Worm (Caenorhabditis elegans) whole organism, L2 larva: ENCODE results near the gene acl-8.

Experiments used
- F13H6.1 ChIP-seq: sonication (generic microtip); optimal IDR thresholded peaks from 2 replicates; lab custom pipeline; 2016; ENCODE audit warnings: missing genetic modification characterization, missing compliant biosample characterization
- R02D3.7 ChIP-seq: fragments of 150-350 bp; optimal IDR thresholded peaks from 2 replicates; lab custom pipeline; 2014; ENCODE audit warnings: missing biosample characterization, missing genetic modification characterization
- ZK546.5 ChIP-seq: sonication (generic microtip); optimal IDR thresholded peaks from 2 replicates; lab custom pipeline; 2017; ENCODE audit warnings: missing biosample characterization, missing genetic modification characterization
- ama-1 ChIP-seq: fragments of 150-350 bp; optimal IDR thresholded peaks from 2 replicates; lab custom pipeline; 2018; ENCODE audit warnings: inconsistent platforms
- blmp-1 ChIP-seq: sonication (generic microtip); optimal IDR thresholded peaks from 2 replicates; lab custom pipeline; 2017; ENCODE audit warnings: missing genetic modification characterization, mild to moderate bottlenecking, missing compliant biosample characterization, antibody characterized with exemption, moderate library complexity; ENCODE audit not compliant: insufficient read depth
- ceh-16 ChIP-seq: fragments of 150-350 bp; optimal IDR thresholded peaks from 2 replicates; lab custom pipeline; 2014; ENCODE audit warnings: missing biosample characterization, missing genetic modification characterization
- ceh-82 ChIP-seq: fragments of 150-350 bp; optimal IDR thresholded peaks from 2 replicates; lab custom pipeline; 2014; ENCODE audit warnings: missing biosample characterization, missing genetic modification characterization
- crh-2 ChIP-seq: sonication (generic microtip); optimal IDR thresholded peaks from 2 replicates; lab custom pipeline; 2017; ENCODE audit warnings: missing biosample characterization, missing genetic modification characterization
- dmd-4 ChIP-seq: sonication (generic microtip); optimal IDR thresholded peaks from 2 replicates; lab custom pipeline; 2017; ENCODE audit warnings: missing biosample characterization, missing genetic modification characterization
- egl-27 ChIP-seq: sonication (generic microtip); optimal IDR thresholded peaks from 3 replicates; lab custom pipeline; 2017; ENCODE audit warnings: missing biosample characterization, missing genetic modification reagents, missing genetic modification characterization
- fos-1 ChIP-seq: fragments of 150-350 bp; optimal IDR thresholded peaks from 2 replicates; lab custom pipeline; 2014; ENCODE audit warnings: missing biosample characterization, missing genetic modification characterization
- gmeb-1 ChIP-seq: fragments of 150-350 bp; optimal IDR thresholded peaks from 2 replicates; lab custom pipeline; 2014; ENCODE audit warnings: missing biosample characterization, missing genetic modification characterization
- lin-13 ChIP-seq: fragments of 150-350 bp; optimal IDR thresholded peaks from 2 replicates; lab custom pipeline; 2014; ENCODE audit warnings: missing biosample characterization, missing genetic modification reagents, missing genetic modification characterization
- lin-39 ChIP-seq: fragments of 150-350 bp; optimal IDR thresholded peaks from 2 replicates; lab custom pipeline; 2014; ENCODE audit warnings: missing biosample characterization, missing genetic modification reagents, missing genetic modification characterization
- mab-5 ChIP-seq: fragments of 150-350 bp; optimal IDR thresholded peaks from 2 replicates; lab custom pipeline; 2014; ENCODE audit warnings: missing biosample characterization, missing genetic modification characterization
- nhr-10 ChIP-seq: sonication (generic microtip); optimal IDR thresholded peaks from 2 replicates; lab custom pipeline; 2017; ENCODE audit warnings: missing biosample characterization, missing genetic modification characterization
- nhr-129 ChIP-seq: fragments of 150-350 bp; optimal IDR thresholded peaks from 2 replicates; lab custom pipeline; 2014; ENCODE audit warnings: missing biosample characterization, missing genetic modification characterization
- nhr-21 ChIP-seq: fragments of 150-350 bp; optimal IDR thresholded peaks from 2 replicates; lab custom pipeline; 2014; ENCODE audit warnings: missing biosample characterization, missing genetic modification characterization
- nhr-23 ChIP-seq: fragments of 150-350 bp; optimal IDR thresholded peaks from 2 replicates; lab custom pipeline; 2014; ENCODE audit warnings: missing biosample characterization, missing genetic modification reagents, missing genetic modification characterization
- nhr-6 ChIP-seq: fragments of 150-350 bp; optimal IDR thresholded peaks from 2 replicates; lab custom pipeline; 2014; ENCODE audit warnings: missing biosample characterization, missing genetic modification characterization
- peb-1 ChIP-seq: fragments of 150-350 bp; optimal IDR thresholded peaks from 2 replicates; lab custom pipeline; 2014; ENCODE audit warnings: missing biosample characterization, missing genetic modification characterization
- sma-3 ChIP-seq: sonication (generic microtip); optimal IDR thresholded peaks from 2 replicates; lab custom pipeline; 2016; ENCODE audit warnings: missing genetic modification reagents, missing genetic modification characterization, missing compliant biosample characterization
- sma-9 ChIP-seq, 2 experiments: fragments of 150-350 bp in 1 of 2; sonication (generic microtip) in 1 of 2; optimal IDR thresholded peaks; 2 replicates each; lab custom pipeline; 2014 to 2016; ENCODE audit warnings: missing genetic modification characterization in 2 of 2, mild to moderate bottlenecking in 1 of 2, missing biosample characterization in 1 of 2, missing compliant biosample characterization in 1 of 2, missing genetic modification reagents in 1 of 2, moderate library complexity in 1 of 2
- snpc-4 ChIP-seq: fragments of 150-350 bp; optimal IDR thresholded peaks from 2 replicates; lab custom pipeline; 2014; ENCODE audit warnings: missing biosample characterization, missing genetic modification characterization
- unc-39 ChIP-seq: fragments of 150-350 bp; optimal IDR thresholded peaks from 2 replicates; lab custom pipeline; 2014; ENCODE audit warnings: missing biosample characterization, missing genetic modification characterization
- unc-55 ChIP-seq: fragments of 150-350 bp; sonication (generic microtip); optimal IDR thresholded peaks from 3 replicates; lab custom pipeline; 2014; ENCODE audit warnings: missing biosample characterization, missing genetic modification reagents, missing genetic modification characterization
- unc-62 ChIP-seq: fragments of 150-350 bp; optimal IDR thresholded peaks from 2 replicates; lab custom pipeline; 2014; ENCODE audit warnings: missing biosample characterization, missing genetic modification reagents, missing genetic modification characterization
- ztf-1 ChIP-seq: fragments of 200-800 bp; sonication (Bioruptor generic); conservative IDR thresholded peaks from 2 replicates; pipeline ENCODE4 v1.3.6; 2022; ENCODE audit warnings: missing genetic modification characterization, missing compliant biosample characterization
- ztf-11 ChIP-seq: sonication (generic microtip); optimal IDR thresholded peaks from 2 replicates; lab custom pipeline; 2017; ENCODE audit warnings: missing biosample characterization, missing genetic modification characterization

The acl-8 gene

ce11 chrV:6464765-6465164, 14.1 kb downstream of the acl-8 start, which contains the start of gene unc-83:
Gene unc-83, plus strand, starts transcription at chrV:6465065.
- TF ChIP-seq ceh-82 (no peak), egl-27 (no peak), peb-1 (tag; lab: Kevin White, UChicago) (no peak), ztf-11 (tag; lab: Kevin White, UChicago) (no peak), nhr-10 (no peak)
- TF ChIP-seq, all 48 proteins: peak for 0

ce11 chrV:6467676-6468075, 17.0 kb downstream of the acl-8 start:
- TF ChIP-seq nhr-129 (tag; lab: Kevin White, UChicago) (peak; percentile 14), sma-9 (GFP tag; optimal IDR thresholded peaks at IDR 0.05; lab: Kevin White, UChicago) (peak; percentile 14), sma-9 (tag; optimal IDR thresholded peaks at IDR 0.05; lab: Kevin White, UChicago) (no peak), nhr-6 (tag; lab: Kevin White, UChicago) (no peak), gmeb-1 (tag; lab: Kevin White, UChicago) (no peak), F13H6.1 (tag; lab: Kevin White, UChicago) (peak; percentile 2), R02D3.7 (no peak)

ce11 chrV:6471208-6471607, 20.5 kb downstream of the acl-8 start:
- TF ChIP-seq mab-5 (tag; lab: Kevin White, UChicago), result peak; percentile 13
- peak; percentile 47 for TF ChIP-seq unc-55 (GFP tag; lab: Kevin White, UChicago)
- no peak for TF ChIP-seq snpc-4 (tag; lab: Kevin White, UChicago)

- TF ChIP-seq ama-1 (lab: Kevin White, UChicago), result no peak
- TF ChIP-seq fos-1, result peak; percentile 89
Measured at ce11 chrV:6476026-6476425, 25.4 kb downstream of the acl-8 start.

- TF ChIP-seq dmd-4 (tag; lab: Kevin White, UChicago), result no peak
- TF ChIP-seq ztf-1 (GFP tag; lab: Robert Waterston, UW), result no peak
- TF ChIP-seq nhr-23 (tag; lab: Kevin White, UChicago), result no peak
- TF ChIP-seq nhr-21, result no peak
- no peak for TF ChIP-seq egl-27
- no peak for TF ChIP-seq ama-1 (lab: Kevin White, UChicago)
- TF ChIP-seq ZK546.5 (tag; lab: Kevin White, UChicago), result no peak
- no peak for TF ChIP-seq mab-5 (tag; lab: Kevin White, UChicago)
- TF ChIP-seq nhr-6 (tag; lab: Kevin White, UChicago), result no peak
- no peak for TF ChIP-seq snpc-4 (tag; lab: Kevin White, UChicago)
- no peak for TF ChIP-seq unc-62
- no peak for TF ChIP-seq ztf-11 (tag; lab: Kevin White, UChicago)
- no peak for TF ChIP-seq blmp-1 (tag; lab: Kevin White, UChicago)
- no peak for TF ChIP-seq ceh-16 (tag; lab: Kevin White, UChicago)
- no peak for TF ChIP-seq lin-39 (tag; lab: Kevin White, UChicago)
Measured at ce11 chrV:6485109-6485508, 34.4 kb downstream of the acl-8 start.

- TF ChIP-seq crh-2 (tag; lab: Kevin White, UChicago) (peak; percentile 67), unc-39 (tag; lab: Kevin White, UChicago) (no peak), lin-13 (GFP tag; lab: Kevin White, UChicago) (peak; percentile 44), gmeb-1 (tag; lab: Kevin White, UChicago) (peak; percentile 41), ama-1 (lab: Kevin White, UChicago) (peak; percentile 33), sma-3 (no peak), peb-1 (tag; lab: Kevin White, UChicago) (no peak)
Measured at ce11 chrV:6487878-6488277, 37.2 kb downstream of the acl-8 start.

ce11 chrV:6488849-6489248, 38.2 kb downstream of the acl-8 start, which contains the start of gene lec-10:
Gene lec-10, minus strand, starts transcription at chrV:6489120.
- peak; percentile 87 for TF ChIP-seq fos-1
- peak; percentile 55 for TF ChIP-seq crh-2 (tag; lab: Kevin White, UChicago)
- peak; percentile 33 for TF ChIP-seq gmeb-1 (tag; lab: Kevin White, UChicago)
- no peak for TF ChIP-seq blmp-1 (tag; lab: Kevin White, UChicago)
- peak; percentile 1 for TF ChIP-seq F13H6.1 (tag; lab: Kevin White, UChicago)
- no peak for TF ChIP-seq unc-55 (GFP tag; lab: Kevin White, UChicago)
- peak; percentile 66 for TF ChIP-seq sma-9 (GFP tag; optimal IDR thresholded peaks at IDR 0.05; lab: Kevin White, UChicago)
- no peak for TF ChIP-seq sma-9 (tag; optimal IDR thresholded peaks at IDR 0.05; lab: Kevin White, UChicago)
